Worm (Caenorhabditis elegans) whole organism, early embryonic: ENCODE measurements around the gene irld-8.

Experiments
- B0310.2 ChIP-seq: sonication (generic microtip); optimal IDR thresholded peaks from 2 replicates; lab custom pipeline; 2016; ENCODE audit warnings: mild to moderate bottlenecking, missing genetic modification characterization, missing compliant biosample characterization
- F13C5.2 ChIP-seq: sonication (generic microtip); optimal IDR thresholded peaks from 2 replicates; lab custom pipeline; 2017; ENCODE audit warnings: mild to moderate bottlenecking, missing genetic modification characterization, inconsistent platforms, missing compliant biosample characterization
- aly-1 ChIP-seq: sonication (generic microtip); optimal IDR thresholded peaks from 2 replicates; lab custom pipeline; 2016; ENCODE audit warnings: missing genetic modification characterization, missing compliant biosample characterization
- ama-1 ChIP-seq: fragments of 150-350 bp; optimal IDR thresholded peaks from 2 replicates; lab custom pipeline; 2014
- ceh-13 ChIP-seq: fragments of 200-800 bp; sonication (Bioruptor generic); optimal IDR thresholded peaks from 2 replicates; lab custom pipeline; 2018; ENCODE audit warnings: mild to moderate bottlenecking, missing genetic modification characterization, missing compliant biosample characterization
- ceh-36 ChIP-seq: sonication (generic microtip); optimal IDR thresholded peaks from 2 replicates; lab custom pipeline; 2016; ENCODE audit warnings: missing genetic modification characterization, inconsistent platforms, missing compliant biosample characterization
- ets-7 ChIP-seq: sonication (generic microtip); optimal IDR thresholded peaks from 2 replicates; lab custom pipeline; 2016; ENCODE audit warnings: missing genotype, missing genetic modification characterization, missing compliant biosample characterization
- flt-1 ChIP-seq: fragments of 200-800 bp; sonication (Bioruptor generic); IDR thresholded peaks from 2 replicates; pipeline ENCODE4 v1.3.6; 2022; ENCODE audit warnings: missing genetic modification characterization, missing compliant biosample characterization
- hmbx-1 ChIP-seq: sonication (generic microtip); optimal IDR thresholded peaks from 2 replicates; lab custom pipeline; 2016; ENCODE audit warnings: mild to moderate bottlenecking, missing genetic modification characterization, missing compliant biosample characterization
- hmg-4 ChIP-seq: fragments of 200-800 bp; sonication (Bioruptor generic); optimal IDR thresholded peaks from 2 replicates; lab custom pipeline; 2018; ENCODE audit warnings: mild to moderate bottlenecking, missing genetic modification characterization, missing compliant biosample characterization
- hnd-1 ChIP-seq: sonication (generic microtip); optimal IDR thresholded peaks from 2 replicates; lab custom pipeline; 2016; ENCODE audit warnings: missing genetic modification characterization, missing compliant biosample characterization
- pes-1 ChIP-seq: fragments of 200-800 bp; sonication (Bioruptor generic); IDR thresholded peaks from 2 replicates; pipeline ENCODE4 v1.3.6; 2022; ENCODE audit warnings: missing genetic modification reagents, missing genetic modification characterization, missing compliant biosample characterization
- scrt-1 ChIP-seq: fragments of 200-800 bp; sonication (Bioruptor generic); IDR thresholded peaks from 2 replicates; pipeline ENCODE4 v1.3.6; 2022; ENCODE audit warnings: missing genetic modification characterization, missing compliant biosample characterization
- sea-1 ChIP-seq: fragments of 200-800 bp; sonication (Bioruptor generic); conservative IDR thresholded peaks from 2 replicates; pipeline ENCODE4 v1.3.6; 2022; ENCODE audit warnings: missing genetic modification characterization, missing compliant biosample characterization
- tbx-11 ChIP-seq: fragments of 200-800 bp; sonication (Bioruptor generic); IDR thresholded peaks from 2 replicates; pipeline ENCODE4 v1.3.6; 2022; ENCODE audit warnings: missing genetic modification characterization, missing compliant biosample characterization
- tbx-37 ChIP-seq: fragments of 200-800 bp; sonication (Bioruptor generic); conservative IDR thresholded peaks from 2 replicates; pipeline ENCODE4 v1.3.6; 2022; ENCODE audit warnings: missing genetic modification reagents, missing genetic modification characterization, missing compliant biosample characterization
- tra-4 ChIP-seq: sonication (generic microtip); optimal IDR thresholded peaks from 2 replicates; lab custom pipeline; 2017; ENCODE audit warnings: missing genetic modification characterization, missing compliant biosample characterization

Gene irld-8

ce11 chrIV:8142735-8143550, 27.4 kb downstream of the irld-8 start, which contains the start of gene pmk-2:
Gene pmk-2, plus strand, starts transcription at chrIV:8143500.
- TF ChIP-seq tbx-37 (GFP tag; lab: Robert Waterston, UW) (no peak), aly-1 (tag; lab: Kevin White, UChicago) (no peak), F13C5.2 (tag; lab: Kevin White, UChicago) (no peak), ama-1 (lab: Kevin White, UChicago) (no peak), hnd-1 (tag; lab: Kevin White, UChicago) (no peak), scrt-1 (no peak), sea-1 (no peak), tbx-11 (GFP tag; lab: Robert Waterston, UW) (no peak), ceh-13 (no peak), tra-4 (tag; lab: Kevin White, UChicago) (no peak), flt-1 (no peak), hmbx-1 (tag; lab: Kevin White, UChicago) (no peak), hmg-4 (GFP tag; lab: Kevin White, UChicago) (no peak), ceh-36 (tag; lab: Kevin White, UChicago) (no peak), B0310.2 (no peak), ets-7 (no peak), pes-1 (GFP tag; lab: Robert Waterston, UW) (no peak)

DNA sequence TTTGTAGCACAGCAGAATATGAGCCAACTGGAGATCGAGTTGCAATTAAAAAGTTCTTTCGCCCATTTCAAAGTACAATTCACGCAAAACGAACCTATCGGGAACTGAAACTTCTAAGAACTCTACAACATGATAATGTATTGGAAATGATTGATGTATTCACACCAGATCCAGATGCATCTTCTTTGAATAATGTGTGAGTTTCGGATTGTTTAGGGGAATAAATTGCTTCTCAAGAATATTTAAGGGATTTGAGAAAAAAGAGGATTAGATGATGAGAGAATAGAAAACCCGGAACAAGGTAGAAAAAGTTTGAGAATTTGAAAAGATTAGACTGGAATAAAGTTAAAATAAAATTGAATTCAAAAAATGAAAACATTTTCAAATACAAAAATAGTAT, 28.8 kb downstream of the irld-8 start:
- TF ChIP-seq hnd-1 (tag; lab: Kevin White, UChicago) (no peak), sea-1 (no peak), ama-1 (lab: Kevin White, UChicago) (no peak), ceh-13 (no peak), ets-7 (no peak), tbx-37 (GFP tag; lab: Robert Waterston, UW) (no peak), hmg-4 (GFP tag; lab: Kevin White, UChicago) (no peak)

ce11 chrIV:8146283-8146682, 30.7 kb downstream of the irld-8 start:
- no peak for TF ChIP-seq aly-1 (tag; lab: Kevin White, UChicago)
- no peak for TF ChIP-seq hmbx-1 (tag; lab: Kevin White, UChicago)
- no peak for TF ChIP-seq ceh-36 (tag; lab: Kevin White, UChicago)
- TF ChIP-seq pes-1 (GFP tag; lab: Robert Waterston, UW), result no peak
- TF ChIP-seq hnd-1 (tag; lab: Kevin White, UChicago), result no peak
- TF ChIP-seq scrt-1, result no peak
- TF ChIP-seq flt-1, result no peak
- no peak for TF ChIP-seq tbx-37 (GFP tag; lab: Robert Waterston, UW)
- no peak for TF ChIP-seq sea-1
- TF ChIP-seq ama-1 (lab: Kevin White, UChicago), result no peak
- TF ChIP-seq ceh-13, result no peak
- TF ChIP-seq tbx-11 (GFP tag; lab: Robert Waterston, UW), result no peak
- TF ChIP-seq tra-4 (tag; lab: Kevin White, UChicago), result no peak
- TF ChIP-seq hmg-4 (GFP tag; lab: Kevin White, UChicago), result no peak
- no peak for TF ChIP-seq ets-7
- TF ChIP-seq F13C5.2 (tag; lab: Kevin White, UChicago), result no peak
- no peak for TF ChIP-seq B0310.2

ce11 chrIV:8148494-8148893, 32.9 kb downstream of the irld-8 start, which contains the start of gene pmk-1:
Gene pmk-1, plus strand, starts transcription at chrIV:8148794.
- no peak for TF ChIP-seq F13C5.2 (tag; lab: Kevin White, UChicago)
- no peak for TF ChIP-seq aly-1 (tag; lab: Kevin White, UChicago)
- no peak for TF ChIP-seq pes-1 (GFP tag; lab: Robert Waterston, UW)
- TF ChIP-seq tbx-37 (GFP tag; lab: Robert Waterston, UW), result no peak
- no peak for TF ChIP-seq flt-1
- no peak for TF ChIP-seq sea-1
- no peak for TF ChIP-seq ama-1 (lab: Kevin White, UChicago)
- TF ChIP-seq hmbx-1 (tag; lab: Kevin White, UChicago), result no peak
- TF ChIP-seq ets-7, result no peak
- TF ChIP-seq ceh-13, result no peak
- TF ChIP-seq hmg-4 (GFP tag; lab: Kevin White, UChicago), result no peak
- TF ChIP-seq scrt-1, result no peak
- no peak for TF ChIP-seq B0310.2
- TF ChIP-seq ceh-36 (tag; lab: Kevin White, UChicago), result no peak
- no peak for TF ChIP-seq tra-4 (tag; lab: Kevin White, UChicago)

DNA sequence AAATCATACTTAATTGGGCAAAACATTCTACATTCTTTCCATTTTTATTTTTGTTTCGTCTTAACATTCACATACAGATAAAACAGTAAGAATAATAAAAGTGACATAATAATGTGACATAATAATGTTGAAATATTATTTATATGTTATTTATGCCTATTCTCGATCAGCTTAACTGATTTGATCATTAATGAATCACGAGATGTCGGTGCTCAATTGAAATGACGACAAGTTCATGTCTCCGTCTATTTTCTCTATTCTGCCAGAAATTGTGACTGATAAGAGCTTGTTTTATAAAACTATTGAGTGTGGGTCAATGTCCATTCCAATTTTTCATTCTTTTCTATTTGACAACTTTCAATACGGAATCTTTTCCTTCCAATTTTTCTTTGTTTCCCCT, 36.2 kb downstream of the irld-8 start:
- TF ChIP-seq ceh-36 (tag; lab: Kevin White, UChicago) (no peak), B0310.2 (no peak), sea-1 (no peak)

DNA sequence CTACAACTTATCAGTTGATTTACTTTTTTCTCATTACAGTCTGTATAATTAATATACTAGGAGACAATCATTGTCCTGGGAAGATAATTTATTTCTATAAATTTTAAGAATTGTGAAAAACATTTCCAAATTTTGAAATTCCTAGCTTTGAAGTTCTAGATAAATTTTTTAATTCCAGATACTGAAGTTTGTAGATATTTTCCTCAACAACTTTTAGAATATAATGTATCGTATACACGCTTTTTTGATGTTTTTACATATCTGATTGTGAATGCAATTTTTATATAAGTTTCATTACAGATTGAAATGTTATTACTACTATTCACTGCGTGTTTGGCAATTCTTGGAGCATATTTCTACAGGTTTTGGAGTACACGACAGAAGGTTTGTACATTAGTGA, 36.6 kb downstream of the irld-8 start, which contains the start of gene faah-2:
TSS of gene faah-2 (plus strand) at position 301 of the 400 bp plus-strand sequence.
- TF ChIP-seq pes-1 (GFP tag; lab: Robert Waterston, UW) (no peak), ceh-36 (tag; lab: Kevin White, UChicago) (no peak), F13C5.2 (tag; lab: Kevin White, UChicago) (no peak), ets-7 (no peak), sea-1 (no peak), B0310.2 (no peak), hmbx-1 (tag; lab: Kevin White, UChicago) (no peak), ama-1 (lab: Kevin White, UChicago) (no peak), hmg-4 (GFP tag; lab: Kevin White, UChicago) (no peak), tbx-11 (GFP tag; lab: Robert Waterston, UW) (no peak), tra-4 (tag; lab: Kevin White, UChicago) (no peak), ceh-13 (no peak), scrt-1 (no peak), aly-1 (tag; lab: Kevin White, UChicago) (no peak)

- TF ChIP-seq flt-1 (no peak), F13C5.2 (tag; lab: Kevin White, UChicago) (no peak), ama-1 (lab: Kevin White, UChicago) (no peak), aly-1 (tag; lab: Kevin White, UChicago) (no peak), scrt-1 (no peak), hnd-1 (tag; lab: Kevin White, UChicago) (no peak), tbx-37 (GFP tag; lab: Robert Waterston, UW) (no peak), sea-1 (no peak), hmg-4 (GFP tag; lab: Kevin White, UChicago) (no peak), tra-4 (tag; lab: Kevin White, UChicago) (no peak), ets-7 (no peak), pes-1 (GFP tag; lab: Robert Waterston, UW) (no peak), ceh-36 (tag; lab: Kevin White, UChicago) (no peak), B0310.2 (no peak), tbx-11 (GFP tag; lab: Robert Waterston, UW) (no peak), hmbx-1 (tag; lab: Kevin White, UChicago) (no peak)
These were observed 37.1 kb downstream of the irld-8 start for ce11 chrIV:8152688-8153087.
